Fruit fly (Drosophila melanogaster) whole organism, embryonic: Measurements from ENCODE around the gene CG43094.

Source experiments
- ATbp ChIP-seq: fragments of 200-800 bp; sonication (Bioruptor generic); optimal IDR thresholded peaks from 2 replicates; lab custom pipeline; 2017; ENCODE audit warnings: missing biosample characterization, mild to moderate bottlenecking, missing genetic modification characterization, missing genetic modification reagents
- Bdp1 ChIP-seq: fragments of 200-800 bp; sonication (Bioruptor generic); optimal IDR thresholded peaks from 3 replicates; lab custom pipeline; 2016; ENCODE audit warnings: missing biosample characterization, missing genetic modification characterization
- C15 ChIP-seq: fragments of 200-800 bp; sonication (Bioruptor generic); IDR thresholded peaks from 3 replicates; pipeline ENCODE4 v1.3.6; 2022; ENCODE audit warnings: missing biosample characterization, missing genetic modification characterization
- CG10462 ChIP-seq: fragments of 200-800 bp; sonication (Bioruptor generic); optimal IDR thresholded peaks from 2 replicates; lab custom pipeline; 2016; ENCODE audit warnings: missing biosample characterization, missing genetic modification characterization
- CG10979 ChIP-seq: fragments of 200-800 bp; sonication (Bioruptor generic); optimal IDR thresholded peaks from 2 replicates; lab custom pipeline; 2018; ENCODE audit warnings: missing biosample characterization, mild to moderate bottlenecking, missing genetic modification characterization, moderate library complexity
- CG11398 ChIP-seq: fragments of 200-800 bp; sonication (Bioruptor generic); optimal IDR thresholded peaks from 2 replicates; lab custom pipeline; 2016; ENCODE audit warnings: missing biosample characterization, missing genetic modification characterization
- CG11456 ChIP-seq: fragments of 200-800 bp; sonication (Bioruptor generic); IDR thresholded peaks from 3 replicates; pipeline ENCODE4 v1.3.6; 2022; ENCODE audit warnings: missing biosample characterization, missing genetic modification characterization
- CG11560 ChIP-seq: fragments of 200-800 bp; sonication (Bioruptor generic); IDR thresholded peaks from 3 replicates; pipeline ENCODE4 v1.3.6; 2022; ENCODE audit warnings: missing biosample characterization, missing genetic modification characterization
- CG11696 ChIP-seq: fragments of 200-800 bp; sonication (Bioruptor generic); IDR thresholded peaks from 2 replicates; pipeline ENCODE4 v1.3.6; 2022; ENCODE audit warnings: missing biosample characterization, missing genetic modification characterization
- CG12299 ChIP-seq: fragments of 200-800 bp; sonication (Bioruptor generic); optimal IDR thresholded peaks from 2 replicates; lab custom pipeline; 2018; ENCODE audit warnings: missing biosample characterization, mild to moderate bottlenecking, missing genetic modification characterization
- CG12942 ChIP-seq: fragments of 200-800 bp; sonication (Bioruptor generic); optimal IDR thresholded peaks from 3 replicates; lab custom pipeline; 2016; ENCODE audit warnings: missing biosample characterization, missing genetic modification characterization
- CG14014 ChIP-seq: fragments of 200-800 bp; sonication (Bioruptor generic); IDR thresholded peaks from 2 replicates; pipeline ENCODE4 v1.3.6; 2022; ENCODE audit warnings: missing biosample characterization, missing genetic modification characterization
- CG16863 ChIP-seq: fragments of 200-800 bp; sonication (Bioruptor generic); optimal IDR thresholded peaks from 3 replicates; lab custom pipeline; 2016; ENCODE audit warnings: missing biosample characterization, missing genetic modification characterization
- CG2120 ChIP-seq: fragments of 200-800 bp; sonication (Bioruptor generic); optimal IDR thresholded peaks from 3 replicates; lab custom pipeline; 2016; ENCODE audit warnings: missing biosample characterization, missing genetic modification characterization
- CG34422 ChIP-seq: fragments of 200-800 bp; sonication (Bioruptor generic); IDR thresholded peaks from 3 replicates; pipeline ENCODE4 v1.3.6; 2022; ENCODE audit warnings: missing biosample characterization, missing genetic modification characterization
- CG43689 ChIP-seq: fragments of 200-800 bp; sonication (Bioruptor generic); IDR thresholded peaks from 2 replicates; pipeline ENCODE4 v1.3.6; 2022; ENCODE audit warnings: missing biosample characterization, missing genetic modification characterization
- CG4707 ChIP-seq: fragments of 200-800 bp; sonication (Bioruptor generic); optimal IDR thresholded peaks from 2 replicates; lab custom pipeline; 2018; ENCODE audit warnings: missing biosample characterization, mild to moderate bottlenecking, missing genetic modification characterization, moderate library complexity
- CG6175 ChIP-seq: fragments of 200-800 bp; sonication (Bioruptor generic); IDR thresholded peaks from 3 replicates; pipeline ENCODE4 v1.3.6; 2022; ENCODE audit warnings: missing biosample characterization, missing genetic modification characterization
- CG6254 ChIP-seq: fragments of 200-800 bp; sonication (Bioruptor generic); optimal IDR thresholded peaks from 3 replicates; lab custom pipeline; 2017; ENCODE audit warnings: mild to moderate bottlenecking, missing biosample characterization, missing genetic modification reagents, missing genetic modification characterization
- CG8388 ChIP-seq: fragments of 200-800 bp; sonication (Bioruptor generic); optimal IDR thresholded peaks from 2 replicates; lab custom pipeline; 2019; ENCODE audit warnings: missing biosample characterization, mild to moderate bottlenecking, missing genetic modification characterization, moderate library complexity
- CG8924 ChIP-seq: fragments of 200-800 bp; optimal IDR thresholded peaks from 3 replicates; lab custom pipeline; 2019; ENCODE audit warnings: missing biosample characterization, mild to moderate bottlenecking, missing genetic modification characterization, moderate library complexity
- CG9797 ChIP-seq: fragments of 200-800 bp; sonication (Bioruptor generic); optimal IDR thresholded peaks from 3 replicates; lab custom pipeline; 2018; ENCODE audit warnings: missing biosample characterization, mild to moderate bottlenecking, missing genetic modification characterization
- Camta ChIP-seq: fragments of 200-800 bp; sonication (Bioruptor generic); optimal IDR thresholded peaks from 2 replicates; lab custom pipeline; 2016; ENCODE audit warnings: missing biosample characterization, missing genetic modification characterization
- CoRest ChIP-seq: fragments of 200-800 bp; sonication (Bioruptor generic); optimal IDR thresholded peaks from 3 replicates; lab custom pipeline; 2018; ENCODE audit warnings: missing biosample characterization, mild to moderate bottlenecking, missing genetic modification characterization, moderate library complexity
- Deaf1 ChIP-seq: fragments of 200-800 bp; optimal IDR thresholded peaks from 3 replicates; lab custom pipeline; 2019; ENCODE audit warnings: missing biosample characterization, mild to moderate bottlenecking, missing genetic modification characterization, moderate library complexity
- Jarid2 ChIP-seq: fragments of 200-800 bp; sonication (Bioruptor generic); optimal IDR thresholded peaks from 3 replicates; lab custom pipeline; 2017; ENCODE audit warnings: mild to moderate bottlenecking, missing biosample characterization, missing genetic modification reagents, missing genetic modification characterization
- Lim3 ChIP-seq: fragments of 200-800 bp; sonication (Bioruptor generic); IDR thresholded peaks from 2 replicates; pipeline ENCODE4 v1.3.6; 2022; ENCODE audit warnings: missing biosample characterization, missing genetic modification characterization
- MTF-1 ChIP-seq: fragments of 200-800 bp; sonication (Bioruptor generic); optimal IDR thresholded peaks from 2 replicates; lab custom pipeline; 2018; ENCODE audit warnings: missing biosample characterization, mild to moderate bottlenecking, missing genetic modification characterization, borderline replicate concordance
- NC2α ChIP-seq: fragments of 200-800 bp; sonication (Bioruptor generic); optimal IDR thresholded peaks from 2 replicates; lab custom pipeline; 2016; ENCODE audit warnings: missing biosample characterization, missing genetic modification characterization
- Ptx1 ChIP-seq: fragments of 200-800 bp; sonication (Bioruptor generic); IDR thresholded peaks from 2 replicates; pipeline ENCODE4 v1.3.6; 2022; ENCODE audit warnings: missing biosample characterization, missing genetic modification characterization
- Tbp ChIP-seq: fragments of >200 bp; optimal IDR thresholded peaks from 2 replicates; lab custom pipeline; 2018; ENCODE audit warnings: missing biosample characterization, missing genetic modification characterization
- Trl ChIP-seq, 3 experiments: fragments of >200 bp in 2 of 3; fragments of 200-800 bp in 1 of 3; sonication (Bioruptor generic) in 1 of 3; optimal IDR thresholded peaks; 2 replicates in 1 of 3; 3 replicates in 2 of 3; lab custom pipeline; 2016 to 2017; ENCODE audit warnings: missing biosample characterization in 1 of 3, missing genetic modification characterization in 1 of 3
- abd-A ChIP-seq: fragments of 200-800 bp; sonication (Bioruptor generic); optimal IDR thresholded peaks from 3 replicates; lab custom pipeline; 2019; ENCODE audit warnings: missing biosample characterization, mild to moderate bottlenecking, missing genetic modification characterization, moderate library complexity
- ac ChIP-seq: fragments of 200-800 bp; sonication (Bioruptor generic); optimal IDR thresholded peaks from 3 replicates; lab custom pipeline; 2017; ENCODE audit warnings: missing biosample characterization, mild to moderate bottlenecking, missing genetic modification characterization
- ato ChIP-seq: fragments of 200-800 bp; sonication (Bioruptor generic); IDR thresholded peaks from 2 replicates; pipeline ENCODE4 v1.3.6; 2022; ENCODE audit warnings: missing biosample characterization, missing genetic modification characterization; ENCODE audit not compliant: partially characterized antibody
- bsh ChIP-seq, 2 experiments: fragments of 200-800 bp; sonication (Bioruptor generic); optimal IDR thresholded peaks; 2 replicates each; lab custom pipeline; 2017 to 2018; ENCODE audit warnings: mild to moderate bottlenecking in 2 of 2, missing biosample characterization in 2 of 2, missing genetic modification characterization in 2 of 2, moderate library complexity in 1 of 2
- crc ChIP-seq: fragments of 200-800 bp; sonication (Bioruptor generic); optimal IDR thresholded peaks from 2 replicates; lab custom pipeline; 2016; ENCODE audit warnings: missing biosample characterization, missing genetic modification characterization
- crol ChIP-seq: fragments of 200-800 bp; sonication (Bioruptor generic); IDR thresholded peaks from 2 replicates; pipeline ENCODE4 v1.3.6; 2022; ENCODE audit warnings: missing biosample characterization, missing genetic modification characterization
- da ChIP-seq: fragments of 200-800 bp; sonication (Bioruptor generic); optimal IDR thresholded peaks from 2 replicates; lab custom pipeline; 2016; ENCODE audit warnings: missing biosample characterization, missing genetic modification characterization
- dm ChIP-seq: fragments of 200-800 bp; sonication (Bioruptor generic); optimal IDR thresholded peaks from 3 replicates; lab custom pipeline; 2016; ENCODE audit warnings: missing biosample characterization, missing genetic modification characterization
- en ChIP-seq: fragments of 200-800 bp; sonication (Bioruptor generic); optimal IDR thresholded peaks from 2 replicates; lab custom pipeline; 2016; ENCODE audit warnings: missing biosample characterization, missing genetic modification characterization
- fd96Cb ChIP-seq: fragments of 200-800 bp; sonication (Bioruptor generic); optimal IDR thresholded peaks from 2 replicates; lab custom pipeline; 2018; ENCODE audit warnings: missing biosample characterization, mild to moderate bottlenecking, missing genetic modification characterization, moderate library complexity
- gt ChIP-seq: fragments of 200-800 bp; sonication (Bioruptor generic); IDR thresholded peaks from 2 replicates; pipeline ENCODE4 v1.3.6; 2022; ENCODE audit warnings: missing biosample characterization, missing genetic modification characterization
- hth ChIP-seq: fragments of >200 bp; optimal IDR thresholded peaks from 2 replicates; lab custom pipeline; 2017; ENCODE audit warnings: inconsistent platforms
- jumu ChIP-seq: fragments of 200-800 bp; sonication (Bioruptor generic); optimal IDR thresholded peaks from 3 replicates; lab custom pipeline; 2016; ENCODE audit warnings: missing biosample characterization, missing genetic modification characterization
- pb ChIP-seq: fragments of 200-800 bp; sonication (Bioruptor generic); optimal IDR thresholded peaks from 3 replicates; lab custom pipeline; 2016; ENCODE audit warnings: missing biosample characterization, missing genetic modification characterization
- pho ChIP-seq: fragments of 200-800 bp; sonication (Bioruptor generic); optimal IDR thresholded peaks from 2 replicates; lab custom pipeline; 2016; ENCODE audit warnings: missing biosample characterization, missing genetic modification characterization
- phol ChIP-seq: fragments of 200-800 bp; sonication (Bioruptor generic); optimal IDR thresholded peaks from 3 replicates; lab custom pipeline; 2018; ENCODE audit warnings: missing biosample characterization, mild to moderate bottlenecking, missing genetic modification characterization, moderate library complexity
- slou ChIP-seq: fragments of 200-800 bp; sonication (Bioruptor generic); optimal IDR thresholded peaks from 3 replicates; lab custom pipeline; 2016; ENCODE audit warnings: missing biosample characterization, missing genetic modification characterization
- trem ChIP-seq: fragments of 200-800 bp; optimal IDR thresholded peaks from 3 replicates; lab custom pipeline; 2019; ENCODE audit warnings: missing biosample characterization, mild to moderate bottlenecking, missing genetic modification characterization, moderate library complexity
- usp ChIP-seq: fragments of >200 bp; optimal IDR thresholded peaks from 2 replicates; lab custom pipeline; 2017; ENCODE audit warnings: missing biosample characterization, missing genetic modification characterization
- vvl ChIP-seq: fragments of 200-800 bp; sonication (Bioruptor generic); IDR thresholded peaks from 2 replicates; pipeline ENCODE4 v1.3.6; 2022; ENCODE audit warnings: missing biosample characterization, missing genetic modification characterization

Gene CG43094

DNA sequence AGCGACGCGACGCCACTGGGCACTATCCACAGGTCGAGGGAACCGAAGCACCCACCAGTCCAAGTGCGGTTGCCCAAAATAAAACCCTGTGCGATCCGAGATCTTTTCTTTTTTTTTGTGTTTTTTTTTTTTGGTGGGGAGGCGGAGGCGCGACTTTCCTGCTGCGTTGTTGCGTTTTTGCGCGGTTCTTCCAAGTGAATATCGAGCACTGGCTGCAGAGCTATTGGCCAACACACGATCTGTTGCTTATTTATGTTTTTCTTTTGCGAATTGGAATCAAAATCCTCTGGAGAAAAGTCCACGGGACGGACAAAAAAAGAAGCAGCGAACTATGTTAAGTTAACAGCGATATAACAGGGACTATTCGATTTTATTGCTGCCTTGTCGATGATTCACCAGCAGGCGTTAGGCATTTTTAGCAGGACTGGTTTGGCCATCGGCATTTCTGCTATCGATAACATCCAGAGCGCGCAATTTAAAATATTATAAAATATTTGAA, 49.9 kb downstream of the CG43094 start, which contains the start of gene wge (continued):
- TF ChIP-seq usp (no peak), Lim3 (no peak), Ptx1 (no peak), gt (GFP tag; lab: Robert Waterston, UW) (no peak), CoRest (no peak), CG11560 (tag; lab: Robert Waterston, UW) (peak; percentile 96), CG6175 (GFP tag; lab: Robert Waterston, UW) (no peak), CG9797 (GFP tag; lab: Kevin White, UChicago) (peak; percentile 65), CG11696 (no peak), CG8924 (tag; lab: Kevin White, UChicago) (no peak), Deaf1 (tag; lab: Kevin White, UChicago) (no peak), Jarid2 (no peak), CG6254 (GFP tag; lab: Kevin White, UChicago) (no peak), fd96Cb (tag; lab: Kevin White, UChicago) (no peak), da (no peak), ac (no peak), bsh (GFP tag; optimal IDR thresholded peaks at IDR 0.05; lab: Kevin White, UChicago) (peak in 1 of 2 experiments; percentile 94), trem (tag; lab: Kevin White, UChicago) (peak; percentile 51), CG34422 (GFP tag; lab: Robert Waterston, UW) (no peak), MTF-1 (GFP tag; lab: Kevin White, UChicago) (no peak), hth (lab: Kevin White, UChicago) (no peak), crc (GFP tag; lab: Kevin White, UChicago) (no peak), Bdp1 (GFP tag; lab: Kevin White, UChicago) (no peak), CG11398 (GFP tag; lab: Kevin White, UChicago) (no peak), CG11456 (GFP tag; lab: Robert Waterston, UW) (no peak), ato (peak; percentile 84), NC2α (GFP tag; lab: Kevin White, UChicago) (no peak), dm (GFP tag; lab: Kevin White, UChicago) (no peak), phol (tag; lab: Kevin White, UChicago) (peak; percentile 21), slou (GFP tag; lab: Kevin White, UChicago) (no peak), CG10979 (no peak), pb (GFP tag; lab: Kevin White, UChicago) (no peak), C15 (GFP tag; lab: Robert Waterston, UW) (no peak), CG14014 (no peak), en (GFP tag; lab: Kevin White, UChicago) (no peak), jumu (GFP tag; lab: Kevin White, UChicago) (no peak), CG2120 (GFP tag; lab: Kevin White, UChicago) (no peak), CG8388 (GFP tag; lab: Kevin White, UChicago) (no peak), vvl (GFP tag; lab: Robert Waterston, UW) (no peak), CG43689 (GFP tag; lab: Robert Waterston, UW) (no peak), Tbp (GFP tag; lab: Kevin White, UChicago) (no peak), Trl (optimal IDR thresholded peaks at IDR 0.05; lab: Kevin White, UChicago) (no peak), Trl (GFP tag; optimal IDR thresholded peaks at IDR 0.05; lab: Kevin White, UChicago) (no peak), CG12299 (tag; lab: Kevin White, UChicago) (no peak), CG4707 (GFP tag; lab: Kevin White, UChicago) (no peak), CG10462 (GFP tag; lab: Kevin White, UChicago) (no peak), CG12942 (GFP tag; lab: Kevin White, UChicago) (no peak), abd-A (peak; percentile 31), ATbp (GFP tag; lab: Kevin White, UChicago) (no peak), Camta (GFP tag; lab: Kevin White, UChicago) (no peak), crol (GFP tag; lab: Robert Waterston, UW) (no peak), CG16863 (GFP tag; lab: Kevin White, UChicago) (no peak), pho (GFP tag; lab: Kevin White, UChicago) (no peak)
